Fruit fly (Drosophila melanogaster) whole organism, embryonic: ENCODE results near the gene CG31817.

Experiments used
- Blimp-1 ChIP-seq: fragments of 200-800 bp; sonication (Bioruptor generic); optimal IDR thresholded peaks from 3 replicates; lab custom pipeline; 2018; ENCODE audit warnings: missing biosample characterization, missing genetic modification characterization, mild to moderate bottlenecking, moderate library complexity, missing genetic modification reagents
- CG17385 ChIP-seq: fragments of 200-800 bp; sonication (Bioruptor generic); optimal IDR thresholded peaks from 3 replicates; lab custom pipeline; 2018; ENCODE audit warnings: missing biosample characterization, mild to moderate bottlenecking, missing genetic modification characterization
- CG18011 ChIP-seq: fragments of 200-800 bp; sonication (Bioruptor generic); optimal IDR thresholded peaks from 2 replicates; lab custom pipeline; 2017; ENCODE audit warnings: missing biosample characterization, missing genetic modification characterization, mild to moderate bottlenecking, moderate library complexity, missing genotype
- CG8290 ChIP-seq, 3 experiments: fragments of 200-800 bp; sonication (Bioruptor generic); optimal IDR thresholded peaks; 2 replicates each; lab custom pipeline; 2016 to 2019; ENCODE audit warnings: missing biosample characterization in 3 of 3, missing genetic modification characterization in 3 of 3, mild to moderate bottlenecking in 2 of 3, moderate library complexity in 1 of 3
- CG8478 ChIP-seq: fragments of >200 bp; optimal IDR thresholded peaks from 2 replicates; lab custom pipeline; 2018
- D19A ChIP-seq: fragments of 200-800 bp; optimal IDR thresholded peaks from 3 replicates; lab custom pipeline; 2019; ENCODE audit warnings: missing biosample characterization, mild to moderate bottlenecking, missing genetic modification characterization, moderate library complexity
- Dp ChIP-seq: fragments of 200-800 bp; sonication (Bioruptor generic); optimal IDR thresholded peaks from 2 replicates; lab custom pipeline; 2018; ENCODE audit warnings: missing biosample characterization, mild to moderate bottlenecking, missing genetic modification characterization, moderate library complexity
- Sin3A ChIP-seq: fragments of >200 bp; optimal IDR thresholded peaks from 2 replicates; lab custom pipeline; 2018
- dan ChIP-seq: fragments of 200-800 bp; sonication (Bioruptor generic); IDR thresholded peaks from 2 replicates; pipeline ENCODE4 v1.3.6; 2022; ENCODE audit warnings: missing biosample characterization, missing genetic modification characterization
- dmrt99B ChIP-seq: fragments of 200-800 bp; sonication (Bioruptor generic); optimal IDR thresholded peaks from 2 replicates; lab custom pipeline; 2018; ENCODE audit warnings: missing biosample characterization, mild to moderate bottlenecking, missing genetic modification characterization, moderate library complexity
- fd3F ChIP-seq: fragments of 200-800 bp; sonication (Bioruptor generic); optimal IDR thresholded peaks from 2 replicates; lab custom pipeline; 2018; ENCODE audit warnings: missing biosample characterization, mild to moderate bottlenecking, missing genetic modification characterization, moderate library complexity
- insv ChIP-seq, 2 experiments: fragments of 200-800 bp; sonication (Bioruptor generic); optimal IDR thresholded peaks; 3 replicates each; lab custom pipeline; 2016 to 2018; ENCODE audit warnings: missing biosample characterization in 2 of 2, missing genetic modification characterization in 2 of 2
- sc ChIP-seq, 3 experiments: fragments of >200 bp in 2 of 3; fragments of 200-800 bp in 1 of 3; sonication (Bioruptor generic) in 1 of 3; optimal IDR thresholded peaks; 2 replicates in 2 of 3; 3 replicates in 1 of 3; lab custom pipeline; 2017; ENCODE audit warnings: mild to moderate bottlenecking in 1 of 3, missing biosample characterization in 1 of 3, missing genetic modification characterization in 1 of 3, missing genetic modification reagents in 1 of 3
- z ChIP-seq: fragments of 200-800 bp; sonication (Bioruptor generic); IDR thresholded peaks from 3 replicates; pipeline ENCODE4 v1.3.6; 2022; ENCODE audit warnings: missing biosample characterization, missing genetic modification characterization

DNA sequence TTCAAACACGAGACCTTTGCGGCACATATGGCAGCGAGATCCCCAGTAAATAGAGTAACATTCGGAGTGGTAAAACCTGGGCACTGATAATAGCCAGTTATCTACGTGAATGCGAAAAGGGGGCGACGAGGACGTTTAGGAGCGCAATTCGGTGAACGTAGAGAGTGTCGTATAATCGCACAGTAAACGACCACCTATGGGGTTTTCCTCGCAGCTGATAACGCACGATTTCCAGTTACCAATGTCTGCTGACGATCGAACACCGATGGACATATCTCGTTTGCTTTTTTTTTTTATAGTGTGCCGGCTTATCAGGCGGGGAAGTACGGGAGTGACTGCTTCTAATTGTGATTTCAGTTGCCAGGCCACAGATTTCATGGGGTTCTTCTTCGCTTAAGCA is 17.9 kb downstream of the CG31817 start:
- no peak for TF ChIP-seq CG8290 (GFP tag; optimal IDR thresholded peaks at IDR 0.05; lab: Kevin White, UChicago)
- peak in 1 of 2 experiments; percentile 32 for TF ChIP-seq CG8290 (tag; optimal IDR thresholded peaks at IDR 0.05; lab: Kevin White, UChicago)
- no peak for TF ChIP-seq z (GFP tag; lab: Robert Waterston, UW)
- no peak for TF ChIP-seq dan (GFP tag; lab: Robert Waterston, UW)
- no peak for TF ChIP-seq fd3F (GFP tag; lab: Kevin White, UChicago)
- no peak for TF ChIP-seq insv (GFP tag; optimal IDR thresholded peaks at IDR 0.05; lab: Kevin White, UChicago)
- no peak for TF ChIP-seq CG17385
- no peak for TF ChIP-seq Blimp-1 (GFP tag; lab: Kevin White, UChicago)
- TF ChIP-seq CG18011 (GFP tag; lab: Kevin White, UChicago): no peak
- no peak for TF ChIP-seq sc (optimal IDR thresholded peaks at IDR 0.05; lab: Kevin White, UChicago)
- no peak for TF ChIP-seq sc (GFP tag; optimal IDR thresholded peaks at IDR 0.05; lab: Kevin White, UChicago)
- TF ChIP-seq dmrt99B (tag; lab: Kevin White, UChicago): no peak
- no peak for TF ChIP-seq Dp
- no peak for TF ChIP-seq D19A (tag; lab: Kevin White, UChicago)
- TF ChIP-seq CG8478 (lab: Kevin White, UChicago): no peak
- no peak for TF ChIP-seq Sin3A (lab: Kevin White, UChicago)
